Worm (Caenorhabditis elegans) whole organism, dauer: Measurements from ENCODE around the gene Y82E9BL.6.
"Not testable (repeated sequence)": the region's sequence is repeated elsewhere in the genome, so short reads cannot be mapped to it uniquely, and the experiment has no call there.

ENCODE experiments used
- unc-62 ChIP-seq: sonication (generic microtip); optimal IDR thresholded peaks from 2 replicates; lab custom pipeline; 2017; ENCODE audit warnings: missing biosample characterization, missing genetic modification reagents, missing genetic modification characterization

The Y82E9BL.6 gene

DNA sequence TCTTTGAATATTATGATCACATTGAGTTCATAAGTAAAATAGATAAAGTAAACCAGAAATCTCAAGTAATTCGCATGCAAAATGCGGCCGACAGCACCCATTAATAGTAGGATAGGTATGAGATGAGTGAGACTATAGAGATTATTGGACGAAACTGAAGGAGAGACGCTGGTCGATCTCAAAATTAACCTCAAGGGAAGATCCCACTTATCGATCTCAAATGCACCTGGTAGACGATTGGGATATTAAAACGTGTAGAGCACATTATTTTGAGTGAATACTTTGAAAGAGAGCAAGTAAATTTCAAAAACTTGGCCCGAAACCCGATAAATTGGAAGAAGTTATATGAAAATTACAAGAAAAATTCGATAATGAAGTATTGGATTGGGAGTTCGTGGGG, at the start of gene Y82E9BL.6:
TSS of gene Y82E9BL.6 (minus strand) at position 101 of the 400 bp plus-strand sequence.
- no peak for TF ChIP-seq unc-62 (GFP tag; lab: Kevin White, UChicago)

DNA sequence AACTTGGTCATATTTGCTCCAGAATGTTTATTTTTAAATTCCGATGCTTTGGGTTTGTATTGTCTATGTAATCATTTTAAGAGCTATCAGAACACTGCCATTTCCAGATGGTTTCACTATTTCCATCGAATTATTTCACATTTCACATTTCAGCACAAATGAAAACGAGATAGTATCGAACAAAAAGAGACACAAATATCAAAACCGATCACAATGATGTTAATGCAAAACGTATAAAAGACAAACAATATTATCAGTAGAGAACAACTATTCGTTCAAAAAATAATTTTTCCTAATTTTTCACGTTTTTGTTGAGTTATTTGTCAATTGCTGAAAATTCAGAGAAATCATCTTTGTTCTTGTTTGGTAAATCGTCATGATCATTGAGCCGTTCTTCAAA, 49.8 kb upstream of the Y82E9BL.6 start:
- no peak for TF ChIP-seq unc-62 (GFP tag; lab: Kevin White, UChicago)

DNA sequence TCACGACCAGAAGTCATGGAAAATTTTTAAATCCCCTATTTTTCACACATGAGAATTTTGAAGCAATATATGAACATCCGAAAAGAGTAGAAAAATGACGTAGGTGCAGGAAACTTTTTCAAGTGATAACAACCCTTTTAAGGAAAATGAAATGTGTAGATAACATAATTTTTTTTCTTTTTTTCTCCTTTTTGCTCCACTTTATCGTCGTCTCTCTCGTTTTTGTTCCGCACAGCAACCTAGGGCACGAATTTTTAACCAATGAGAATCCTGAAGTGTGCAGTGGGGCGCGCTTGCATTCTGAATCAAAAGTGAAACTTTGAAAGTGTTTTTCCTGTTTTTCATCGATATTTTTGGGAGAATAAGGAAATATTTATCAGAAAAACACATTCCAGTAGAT, 47.2 kb upstream of the Y82E9BL.6 start:
- TF ChIP-seq unc-62 (GFP tag; lab: Kevin White, UChicago): no peak

DNA sequence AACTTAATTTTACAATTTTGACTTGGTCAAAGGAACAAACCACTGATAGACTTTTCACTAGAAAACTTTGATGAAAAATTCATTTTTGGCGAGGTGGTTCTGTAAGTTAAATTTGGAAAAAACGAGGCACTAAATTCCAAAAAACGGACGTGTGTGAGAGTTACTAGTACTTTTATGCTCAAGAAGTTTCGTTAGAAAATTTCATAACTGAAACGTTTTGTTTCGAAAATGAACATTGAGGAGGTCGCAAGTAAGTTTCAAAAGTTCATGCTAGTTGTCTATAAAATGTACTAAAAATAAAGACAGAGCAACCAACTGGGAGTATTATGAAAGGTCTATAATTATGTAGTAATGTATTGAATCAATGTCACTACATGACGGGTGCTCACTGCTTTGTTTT, 46.2 kb upstream of the Y82E9BL.6 start, which contains the start of gene pals-17:
TSS of gene pals-17 (minus strand) at position 101 of the 400 bp plus-strand sequence.
- no peak for TF ChIP-seq unc-62 (GFP tag; lab: Kevin White, UChicago)

DNA sequence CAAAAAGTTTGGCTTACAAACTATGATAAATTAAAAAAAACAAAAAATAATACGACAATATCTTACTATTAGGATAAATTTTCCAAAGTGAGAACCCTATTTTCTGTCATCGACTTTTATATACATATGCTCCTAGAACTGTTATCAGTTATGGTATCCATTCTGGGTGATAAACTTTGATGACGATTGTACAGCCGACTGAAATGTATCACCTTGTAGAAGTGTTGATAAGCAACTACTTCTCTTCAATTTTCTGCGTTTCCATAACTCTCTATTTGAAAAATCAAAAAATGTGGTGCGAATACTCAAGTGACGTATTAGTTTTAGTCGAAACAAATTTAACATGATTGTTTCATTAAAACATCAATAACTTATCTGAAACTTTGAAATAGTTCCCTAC, 44.4 kb upstream of the Y82E9BL.6 start:
- no peak for TF ChIP-seq unc-62 (GFP tag; lab: Kevin White, UChicago)

DNA sequence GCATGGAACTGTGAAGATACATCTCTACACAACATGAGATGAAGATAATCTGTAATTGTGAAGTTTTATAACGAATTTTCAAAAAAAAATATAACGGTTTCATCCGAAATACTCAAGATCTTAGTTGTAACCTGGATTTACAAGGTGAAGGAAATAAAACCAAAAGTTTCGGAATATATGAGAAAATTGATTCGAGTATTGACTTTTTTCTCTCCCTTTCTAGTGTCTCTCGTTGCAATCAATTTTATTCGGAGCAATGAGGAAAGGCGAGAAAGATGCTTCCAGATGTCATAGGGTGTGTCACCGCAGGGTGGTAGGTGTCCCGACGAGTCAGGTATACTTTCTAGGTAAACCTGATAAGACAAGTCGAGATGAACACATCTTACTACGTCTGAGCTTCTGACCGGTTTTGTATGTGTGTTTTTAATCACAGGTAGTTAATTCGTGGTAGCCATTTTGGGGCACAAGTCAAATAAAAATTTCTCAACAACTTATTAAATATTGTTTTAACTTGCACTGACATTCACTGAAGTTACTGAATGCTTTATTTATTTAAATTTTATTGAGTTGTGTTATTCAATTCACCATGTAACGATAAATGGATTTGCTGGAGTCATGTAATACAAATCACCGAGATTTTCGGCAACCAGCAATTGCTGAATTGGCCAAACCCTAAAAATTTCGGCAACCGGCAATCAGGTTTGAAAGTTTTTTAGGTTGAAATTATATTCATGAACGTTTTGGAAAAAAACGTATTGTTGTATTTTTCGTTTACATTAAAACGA, 42.9 kb upstream of the Y82E9BL.6 start, which contains the start of gene pals-20:
TSS of gene pals-20 (minus strand) at position 51 of the 785 bp plus-strand sequence.
- TF ChIP-seq unc-62 (GFP tag; lab: Kevin White, UChicago): no peak

DNA sequence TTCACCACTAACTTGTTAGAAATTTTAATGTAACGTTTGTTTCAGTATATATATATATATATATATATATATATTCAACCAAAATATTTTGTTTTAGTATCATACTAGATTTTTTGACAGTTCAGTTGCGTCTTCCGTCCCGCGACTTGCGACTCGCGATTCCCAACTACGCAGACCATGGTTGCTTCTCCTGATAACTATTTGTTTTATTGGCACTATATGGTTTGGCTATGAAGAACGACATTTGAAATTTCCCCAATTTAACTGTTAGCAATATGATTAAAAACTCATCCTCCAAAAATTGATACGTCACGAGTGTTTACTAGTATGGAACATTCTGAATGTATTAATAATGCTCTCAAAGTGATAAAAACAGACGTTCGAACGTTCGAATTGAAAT, 39.1 kb upstream of the Y82E9BL.6 start:
- TF ChIP-seq unc-62 (GFP tag; lab: Kevin White, UChicago): no peak

DNA sequence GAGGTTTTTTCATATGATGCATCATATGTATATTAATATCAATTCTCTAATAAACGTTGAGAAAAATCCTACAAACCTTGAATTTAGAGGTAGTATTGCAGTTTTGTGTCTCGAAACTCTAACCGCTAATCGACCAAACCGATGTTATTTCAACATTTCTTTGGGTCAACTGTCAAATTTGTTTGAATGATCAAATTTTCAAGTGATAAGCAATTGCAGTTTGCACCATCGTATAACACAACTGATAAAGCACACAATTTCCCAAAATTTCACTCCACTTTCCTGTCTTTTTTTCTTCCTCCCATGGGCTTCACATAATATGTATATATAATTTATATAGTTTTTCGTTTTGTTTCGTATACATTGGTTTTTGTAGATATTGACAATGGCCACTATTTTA, 38.5 kb upstream of the Y82E9BL.6 start, which contains the start of the genes fbxa-138 and Y82E9BR.5:
TSS of gene fbxa-138 (minus strand) at position 161 of the 400 bp plus-strand sequence.
TSS of gene Y82E9BR.5 (plus strand) at position 279 of the 400 bp plus-strand sequence.
- TF ChIP-seq unc-62 (GFP tag; lab: Kevin White, UChicago): no peak

DNA sequence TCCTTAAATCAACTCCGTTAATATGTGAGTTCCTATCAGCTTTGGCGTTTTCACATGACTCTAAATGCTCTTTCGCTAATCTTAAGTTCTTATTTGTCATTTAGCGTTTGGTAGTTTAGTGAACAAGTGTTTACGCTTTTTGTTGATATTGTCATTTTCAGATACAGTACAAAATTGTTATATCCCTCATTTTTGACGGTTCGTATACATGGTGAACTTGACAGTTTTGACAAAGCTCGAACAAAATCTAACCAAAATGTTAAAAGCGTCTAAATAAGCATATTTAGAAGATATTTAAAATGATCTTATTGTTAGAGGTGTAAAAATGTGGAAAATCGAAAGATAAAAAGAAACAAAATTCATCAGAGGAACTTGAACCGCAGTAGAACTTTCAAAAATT, 37.9 kb upstream of the Y82E9BL.6 start:
- TF ChIP-seq unc-62 (GFP tag; lab: Kevin White, UChicago): no peak

DNA sequence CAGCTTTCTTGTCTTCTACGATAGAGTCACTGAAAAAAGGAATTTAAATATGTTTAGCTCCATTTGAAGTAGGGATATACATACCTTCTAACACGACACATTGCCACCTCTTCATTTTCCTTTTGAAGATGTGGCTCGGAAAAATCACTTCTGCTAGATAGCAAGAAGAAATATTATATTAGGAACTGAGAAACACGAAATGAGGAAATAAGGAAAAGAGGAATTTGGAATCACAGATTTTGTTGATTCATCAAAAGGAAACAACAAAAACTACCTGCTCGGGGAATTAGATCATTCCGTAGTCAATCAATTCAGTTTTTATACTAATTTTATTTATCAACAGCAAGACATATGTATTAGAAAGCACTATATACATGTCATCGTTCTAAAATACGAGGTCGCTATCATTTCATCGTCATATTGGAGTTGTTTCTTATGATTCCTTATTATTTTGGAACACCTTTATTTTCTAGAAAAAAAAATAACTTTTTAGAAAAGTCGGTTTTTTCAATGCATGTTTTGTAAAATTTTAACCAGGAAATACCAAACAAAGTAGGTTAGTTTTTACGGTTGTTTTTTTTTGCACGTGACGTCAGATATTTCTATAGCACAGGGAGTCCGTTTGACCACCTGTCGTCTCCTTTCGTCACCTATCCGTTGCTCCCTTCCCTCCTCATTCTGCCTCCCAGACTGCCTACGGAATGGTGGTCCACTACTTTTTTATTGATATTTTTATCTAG, 35.1 kb upstream of the Y82E9BL.6 start, which contains the start of the genes pals-21 and Y82E9BR.6:
TSS of gene pals-21 (minus strand) at position 101 of the 740 bp plus-strand sequence.
TSS of gene Y82E9BR.6 (plus strand) at position 690 of the 740 bp plus-strand sequence.
- no peak for TF ChIP-seq unc-62 (GFP tag; lab: Kevin White, UChicago)

DNA sequence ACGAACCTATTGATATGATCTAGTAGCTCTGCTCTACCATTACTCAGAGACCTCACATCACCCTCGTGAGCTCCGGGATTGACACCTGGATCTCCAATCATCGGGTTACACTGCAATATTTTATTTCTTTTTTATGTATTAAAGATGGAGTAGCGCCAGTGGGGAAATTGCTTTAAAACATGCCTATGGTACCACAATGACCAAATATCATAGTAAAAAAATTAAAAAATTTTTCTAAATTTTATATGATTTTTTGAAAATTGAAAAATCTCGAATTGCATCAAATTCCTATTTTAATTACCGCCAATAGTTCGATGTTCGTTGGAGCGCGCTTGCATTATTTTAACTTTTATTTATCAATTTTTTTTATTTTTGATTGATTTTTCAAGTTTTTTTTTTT, 32.3 kb upstream of the Y82E9BL.6 start, which contains the start of gene pals-40:
TSS of gene pals-40 (minus strand) at position 101 of the 400 bp plus-strand sequence.
- TF ChIP-seq unc-62 (GFP tag; lab: Kevin White, UChicago): not testable (repeated sequence)

DNA sequence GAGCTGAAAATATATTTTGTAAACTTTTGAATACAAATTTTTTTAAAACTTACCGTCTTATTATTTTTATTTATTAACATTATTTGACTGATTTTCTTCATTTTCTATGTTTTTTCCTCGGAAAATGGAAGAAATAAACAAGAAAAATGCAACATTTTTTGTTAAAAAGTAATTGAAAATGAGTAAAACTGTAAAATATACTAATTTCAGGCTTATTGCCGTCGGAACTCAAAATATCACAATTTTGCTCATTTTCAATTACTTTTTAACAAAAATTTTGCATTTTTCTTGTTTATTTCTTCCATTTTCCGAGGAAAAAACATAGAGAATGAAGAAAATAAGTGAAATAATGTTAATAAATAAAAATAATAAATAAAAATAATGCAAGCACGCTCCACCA, 29.9 kb upstream of the Y82E9BL.6 start, which contains the start of gene Y82E9BR.10:
TSS of gene Y82E9BR.10 (minus strand) at position 101 of the 400 bp plus-strand sequence.
- not testable (repeated sequence) for TF ChIP-seq unc-62 (GFP tag; lab: Kevin White, UChicago)

DNA sequence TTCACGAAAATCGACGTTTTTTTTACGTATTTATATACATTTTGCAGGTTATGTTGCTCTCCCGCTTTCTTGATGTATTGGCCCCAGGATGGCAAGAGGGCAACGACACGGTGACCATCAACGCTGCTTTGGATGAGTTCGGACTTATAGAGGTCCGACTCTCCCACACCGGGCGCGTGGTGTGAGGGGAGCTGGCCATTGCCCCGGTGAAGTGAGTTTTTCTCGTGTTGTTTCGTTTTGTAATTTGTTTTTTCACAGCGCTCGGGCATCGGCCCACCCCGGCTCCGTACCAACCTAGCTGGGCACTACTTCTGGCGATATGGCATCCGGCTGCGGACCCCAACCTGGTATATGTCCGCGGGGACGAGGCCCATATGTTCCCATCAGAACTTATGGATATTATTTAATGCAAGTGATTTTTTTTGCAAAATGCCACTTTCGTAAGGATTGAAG, 28.8 kb upstream of the Y82E9BL.6 start, which contains the start of gene Y82E9BR.20:
TSS of gene Y82E9BR.20 (plus strand) at position 51 of the 453 bp plus-strand sequence.
- no peak for TF ChIP-seq unc-62 (GFP tag; lab: Kevin White, UChicago)

DNA sequence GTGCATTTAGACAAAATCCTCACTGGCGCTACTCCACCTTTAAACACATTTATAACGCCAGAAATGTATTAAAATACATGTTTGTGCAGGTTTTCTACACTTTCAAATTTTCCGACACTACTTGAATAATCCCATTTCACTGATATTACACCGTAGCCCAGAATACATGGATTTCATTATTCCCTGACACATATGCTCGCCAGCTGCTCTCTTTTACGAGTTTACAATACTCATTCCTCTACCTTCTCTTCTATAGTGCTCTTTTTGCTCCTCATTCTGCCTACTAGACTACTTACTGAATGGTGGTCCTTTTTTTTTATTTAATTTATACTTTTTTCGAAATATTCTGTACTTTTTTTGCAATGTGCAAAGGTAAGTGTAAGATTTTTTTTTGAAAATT, 27.0 kb upstream of the Y82E9BL.6 start:
- no peak for TF ChIP-seq unc-62 (GFP tag; lab: Kevin White, UChicago)

DNA sequence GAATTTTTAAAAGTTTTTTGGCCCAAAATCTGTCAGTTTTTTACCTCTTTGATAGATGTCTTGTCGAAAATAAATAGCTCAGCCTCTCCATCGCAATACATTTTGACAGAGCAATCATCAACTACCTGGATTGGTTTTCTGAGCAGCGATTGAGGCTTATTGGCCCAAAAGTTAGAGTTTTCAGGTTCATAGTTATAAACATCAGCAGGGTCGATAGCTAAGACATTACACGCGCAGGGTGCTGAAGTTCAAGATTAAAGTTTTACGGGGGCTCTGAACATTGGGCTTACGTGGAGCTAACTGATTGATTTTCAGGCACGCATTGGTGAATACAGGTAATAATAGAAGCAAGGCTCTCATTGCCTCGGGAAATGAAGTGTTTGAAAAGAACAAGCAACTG, 14.1 kb upstream of the Y82E9BL.6 start, which contains the start of gene Y82E9BR.9:
TSS of gene Y82E9BR.9 (minus strand) at position 101 of the 400 bp plus-strand sequence.
- TF ChIP-seq unc-62 (GFP tag; lab: Kevin White, UChicago): no peak
